Worm (Caenorhabditis elegans) whole organism, L4/young adult: ENCODE measurements around the gene T14F9.2.

Experiments
- W03F9.2 ChIP-seq: fragments of 150-350 bp; optimal IDR thresholded peaks from 2 replicates; lab custom pipeline; 2014; ENCODE audit warnings: missing biosample characterization, missing genetic modification characterization
- him-1 ChIP-seq: sonication (generic microtip); optimal IDR thresholded peaks from 2 replicates; lab custom pipeline; 2016; ENCODE audit warnings: missing genotype, missing genetic modification reagents, missing genetic modification characterization, missing compliant biosample characterization

- TF ChIP-seq W03F9.2 (tag; lab: Kevin White, UChicago) (no peak), him-1 (tag; lab: Kevin White, UChicago) (no peak)
These were observed 24.0 kb upstream of the T14F9.2 start for ce11 chrX:2210164-2210563.
